Worm (Caenorhabditis elegans) whole organism, midembryonic: Measurements from ENCODE around the gene pho-9.

Experiments
- T22C8.4 ChIP-seq: fragments of 200-800 bp; sonication (Bioruptor generic); IDR thresholded peaks from 2 replicates; pipeline ENCODE4 v1.3.6; 2022; ENCODE audit warnings: missing genetic modification characterization, missing compliant biosample characterization
- med-1 ChIP-seq: sonication (generic microtip); optimal IDR thresholded peaks from 2 replicates; lab custom pipeline; 2017; ENCODE audit warnings: missing genetic modification characterization, mild to moderate bottlenecking, missing compliant biosample characterization, antibody characterized with exemption, missing genetic modification reagents; ENCODE audit not compliant: insufficient read depth
- ztf-23 ChIP-seq: fragments of 200-800 bp; sonication (Bioruptor generic); IDR thresholded peaks from 2 replicates; pipeline ENCODE4 v1.3.6; 2022; ENCODE audit warnings: missing genetic modification reagents, missing genetic modification characterization, missing compliant biosample characterization

DNA sequence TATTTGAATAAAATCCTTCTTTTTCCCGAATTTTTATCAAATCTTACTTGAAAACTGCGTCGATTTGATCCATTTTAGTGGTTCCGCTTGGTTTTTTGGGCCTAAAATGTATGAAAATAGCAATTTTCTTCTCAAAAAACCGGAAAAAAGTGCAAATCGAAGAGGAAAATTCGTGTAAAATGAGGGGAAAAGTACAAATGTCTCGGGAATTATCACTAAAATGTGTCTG lies 35.7 kb downstream of the pho-9 start, which contains the start of gene Y71H2AM.11:
- TF ChIP-seq ztf-23 (GFP tag; lab: Robert Waterston, UW) (no peak), med-1 (GFP tag; lab: Kevin White, UChicago) (no peak), T22C8.4 (GFP tag; lab: Robert Waterston, UW) (no peak)
